Worm (Caenorhabditis elegans): ENCODE results near the gene F43C9.1.

DNA sequence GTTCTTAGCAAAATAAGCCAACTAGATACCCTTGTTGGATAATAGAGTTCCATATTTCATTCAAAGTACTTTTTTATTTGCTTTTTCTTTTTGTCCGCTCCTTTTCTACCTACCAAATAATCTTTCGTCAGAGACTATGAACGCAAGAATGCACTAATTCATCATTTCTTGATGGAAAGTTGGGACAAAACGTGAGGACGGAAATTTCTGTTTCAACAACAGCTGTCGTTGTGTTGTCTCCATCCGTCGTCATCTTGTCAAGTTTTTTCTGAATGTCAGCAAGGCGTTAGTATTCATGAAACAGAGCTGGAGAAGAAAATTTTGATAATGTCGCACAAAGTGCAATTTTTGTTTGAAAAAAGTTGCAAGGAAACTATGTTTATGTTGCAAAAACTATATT is 8.3 kb upstream of the F43C9.1 start:
- TF ChIP-seq mec-3 (tag; optimal IDR thresholded peaks at IDR 0.05; ENCODE audit: borderline replicate concordance) (no peak), nhr-11 (tag; optimal IDR thresholded peaks at IDR 0.05) (no peak), F13H6.1 (tag; optimal IDR thresholded peaks at IDR 0.05) (no peak), pag-3 (tag; optimal IDR thresholded peaks at IDR 0.05; ENCODE audit: borderline replicate concordance) (no peak), npax-4 (tag; optimal IDR thresholded peaks at IDR 0.05) (no peak), ets-4 (tag; optimal IDR thresholded peaks at IDR 0.05) (no peak), pha-2 (tag; optimal IDR thresholded peaks at IDR 0.05) (no peak), pha-4 (tag; optimal IDR thresholded peaks at IDR 0.05) (no peak), ama-1 (optimal IDR thresholded peaks at IDR 0.05) (no peak), hlh-13 (GFP tag; optimal IDR thresholded peaks at IDR 0.05) (no peak), ceh-45 (GFP tag; IDR thresholded peaks at IDR 0.05) (no peak), pqm-1 (tag; optimal IDR thresholded peaks at IDR 0.05) (no peak)

Measured in whole organism, late embryonic.